Worm (Caenorhabditis elegans) whole organism, L4/young adult: Measurements from ENCODE around the gene C09E7.7.

ENCODE experiments used
- W03F9.2 ChIP-seq: fragments of 150-350 bp; optimal IDR thresholded peaks from 2 replicates; lab custom pipeline; 2014; ENCODE audit warnings: missing biosample characterization, missing genetic modification characterization
- dao-5 ChIP-seq: sonication (generic microtip); optimal IDR thresholded peaks from 2 replicates; lab custom pipeline; 2016; ENCODE audit warnings: missing genotype, missing genetic modification characterization, moderate library complexity, missing compliant biosample characterization
- him-1 ChIP-seq: sonication (generic microtip); optimal IDR thresholded peaks from 2 replicates; lab custom pipeline; 2016; ENCODE audit warnings: missing genotype, missing genetic modification reagents, missing genetic modification characterization, missing compliant biosample characterization

ce11 chrIII:6581585-6581984, 30.5 kb upstream of the C09E7.7 start, which contains the start of gene acr-21:
- TF ChIP-seq him-1 (tag; lab: Kevin White, UChicago) (no peak), dao-5 (tag; lab: Kevin White, UChicago) (no peak), W03F9.2 (tag; lab: Kevin White, UChicago) (no peak)
